Fruit fly (Drosophila melanogaster) whole organism, embryonic: Measurements from ENCODE around the gene Tsp96F.

Source experiments
- Awh ChIP-seq: fragments of 200-800 bp; sonication (Bioruptor generic); IDR thresholded peaks from 2 replicates; pipeline ENCODE4, ENCODE4 v1.3.6; 2022; ENCODE audit warnings: missing biosample characterization, missing genetic modification characterization
- CG11695 ChIP-seq: fragments of 200-800 bp; sonication (Bioruptor generic); IDR thresholded peaks from 3 replicates; pipeline ENCODE4 v1.3.6; 2022; ENCODE audit warnings: missing biosample characterization, missing genetic modification characterization
- CG12744 ChIP-seq: fragments of 200-800 bp; sonication (Bioruptor generic); optimal IDR thresholded peaks from 2 replicates; lab custom pipeline; 2016; ENCODE audit warnings: missing biosample characterization, missing genetic modification characterization
- CG1529 ChIP-seq: fragments of 200-800 bp; sonication (Bioruptor generic); optimal IDR thresholded peaks from 3 replicates; lab custom pipeline; 2018; ENCODE audit warnings: missing biosample characterization, missing genetic modification characterization
- CG17328 ChIP-seq: fragments of 200-800 bp; sonication (Bioruptor generic); IDR thresholded peaks from 2 replicates; pipeline ENCODE4 v1.3.6; 2022; ENCODE audit warnings: missing biosample characterization, missing genetic modification characterization
- CG17361 ChIP-seq: fragments of 200-800 bp; sonication (Bioruptor generic); IDR thresholded peaks from 3 replicates; pipeline ENCODE4 v1.3.6; 2022; ENCODE audit warnings: missing biosample characterization, missing genetic modification characterization
- CG18599 ChIP-seq: fragments of 200-800 bp; sonication (Bioruptor generic); optimal IDR thresholded peaks from 3 replicates; lab custom pipeline; 2017; ENCODE audit warnings: missing biosample characterization, missing genetic modification characterization, mild to moderate bottlenecking, moderate library complexity, missing genetic modification reagents
- CG18619 ChIP-seq: fragments of 200-800 bp; sonication (Bioruptor generic); optimal IDR thresholded peaks from 3 replicates; lab custom pipeline; 2017; ENCODE audit warnings: missing biosample characterization, mild to moderate bottlenecking, missing genetic modification characterization
- CG30403 ChIP-seq: fragments of 200-800 bp; sonication (Bioruptor generic); optimal IDR thresholded peaks from 3 replicates; lab custom pipeline; 2016; ENCODE audit warnings: missing biosample characterization, missing genetic modification characterization
- CG3838 ChIP-seq: fragments of 200-800 bp; sonication (Bioruptor generic); optimal IDR thresholded peaks from 3 replicates; lab custom pipeline; 2016; ENCODE audit warnings: missing biosample characterization, missing genetic modification characterization
- CG5180 ChIP-seq: fragments of 200-800 bp; sonication (Bioruptor generic); optimal IDR thresholded peaks from 3 replicates; lab custom pipeline; 2017; ENCODE audit warnings: missing biosample characterization, missing genetic modification characterization, mild to moderate bottlenecking, moderate library complexity, missing genetic modification reagents
- CG6272 ChIP-seq: fragments of 200-800 bp; sonication (Bioruptor generic); IDR thresholded peaks from 2 replicates; pipeline ENCODE4 v1.3.6; 2022; ENCODE audit warnings: missing biosample characterization, missing genetic modification characterization
- CG6654 ChIP-seq: fragments of 200-800 bp; sonication (Bioruptor generic); optimal IDR thresholded peaks from 2 replicates; lab custom pipeline; 2017; ENCODE audit warnings: missing biosample characterization, mild to moderate bottlenecking, missing genetic modification characterization
- CG6683 ChIP-seq: fragments of 200-800 bp; sonication (Bioruptor generic); optimal IDR thresholded peaks from 2 replicates; lab custom pipeline; 2017; ENCODE audit warnings: missing biosample characterization, mild to moderate bottlenecking, missing genetic modification characterization, missing genetic modification reagents
- CG7745 ChIP-seq: fragments of 200-800 bp; sonication (Bioruptor generic); optimal IDR thresholded peaks from 2 replicates; lab custom pipeline; 2018; ENCODE audit warnings: missing biosample characterization, mild to moderate bottlenecking, missing genetic modification characterization, moderate library complexity
- CG8388 ChIP-seq: fragments of 200-800 bp; sonication (Bioruptor generic); optimal IDR thresholded peaks from 2 replicates; lab custom pipeline; 2019; ENCODE audit warnings: missing biosample characterization, mild to moderate bottlenecking, missing genetic modification characterization, moderate library complexity
- CG8478 ChIP-seq: fragments of >200 bp; optimal IDR thresholded peaks from 2 replicates; lab custom pipeline; 2018
- CG9437 ChIP-seq: fragments of 200-800 bp; sonication (Bioruptor generic); optimal IDR thresholded peaks from 2 replicates; lab custom pipeline; 2018; ENCODE audit warnings: missing biosample characterization, mild to moderate bottlenecking, missing genetic modification characterization
- CG9727 ChIP-seq: fragments of 200-800 bp; sonication (Bioruptor generic); optimal IDR thresholded peaks from 3 replicates; lab custom pipeline; 2017; ENCODE audit warnings: missing biosample characterization, mild to moderate bottlenecking, missing genetic modification characterization
- Camta ChIP-seq: fragments of 200-800 bp; sonication (Bioruptor generic); optimal IDR thresholded peaks from 2 replicates; lab custom pipeline; 2016; ENCODE audit warnings: missing biosample characterization, missing genetic modification characterization
- CoRest ChIP-seq: fragments of 200-800 bp; sonication (Bioruptor generic); optimal IDR thresholded peaks from 3 replicates; lab custom pipeline; 2018; ENCODE audit warnings: missing biosample characterization, mild to moderate bottlenecking, missing genetic modification characterization, moderate library complexity
- Doc2 ChIP-seq: fragments of 200-800 bp; sonication (Bioruptor generic); IDR thresholded peaks from 2 replicates; pipeline ENCODE4 v1.3.6; 2022; ENCODE audit warnings: missing biosample characterization, missing genetic modification characterization
- Drgx ChIP-seq: fragments of 200-800 bp; sonication (Bioruptor generic); IDR thresholded peaks from 2 replicates; pipeline ENCODE4 v1.3.6; 2022; ENCODE audit warnings: missing biosample characterization, missing genetic modification characterization
- H2.0 ChIP-seq: fragments of 200-800 bp; sonication (Bioruptor generic); IDR thresholded peaks from 2 replicates; pipeline ENCODE4 v1.3.6; 2022; ENCODE audit warnings: missing biosample characterization, missing genetic modification characterization
- Hmr ChIP-seq: fragments of 200-800 bp; sonication (Bioruptor generic); optimal IDR thresholded peaks from 3 replicates; lab custom pipeline; 2017; ENCODE audit warnings: mild to moderate bottlenecking, missing biosample characterization, missing genetic modification reagents, missing genetic modification characterization
- Nf-YA ChIP-seq: fragments of 200-800 bp; sonication (Bioruptor generic); IDR thresholded peaks from 2 replicates; pipeline ENCODE4 v1.3.6; 2022; ENCODE audit warnings: missing biosample characterization, missing genetic modification characterization
- Scr ChIP-seq: fragments of 200-800 bp; sonication (Bioruptor generic); IDR thresholded peaks from 2 replicates; pipeline ENCODE4 v1.3.6; 2022; ENCODE audit warnings: missing biosample characterization, missing genetic modification characterization; ENCODE audit not compliant: partially characterized antibody
- TFAM ChIP-seq: fragments of 200-800 bp; sonication (Bioruptor generic); optimal IDR thresholded peaks from 2 replicates; lab custom pipeline; 2017; ENCODE audit warnings: missing biosample characterization, missing genetic modification characterization, inconsistent platforms
- ac ChIP-seq: fragments of 200-800 bp; sonication (Bioruptor generic); optimal IDR thresholded peaks from 3 replicates; lab custom pipeline; 2017; ENCODE audit warnings: missing biosample characterization, mild to moderate bottlenecking, missing genetic modification characterization
- ato ChIP-seq: fragments of 200-800 bp; sonication (Bioruptor generic); IDR thresholded peaks from 2 replicates; pipeline ENCODE4 v1.3.6; 2022; ENCODE audit warnings: missing biosample characterization, missing genetic modification characterization; ENCODE audit not compliant: partially characterized antibody
- cas ChIP-seq: fragments of 200-800 bp; sonication (Bioruptor generic); IDR thresholded peaks from 2 replicates; pipeline ENCODE4 v1.3.6; 2022; ENCODE audit warnings: missing biosample characterization, missing genetic modification characterization
- cwo ChIP-seq: fragments of 200-800 bp; sonication (Bioruptor generic); optimal IDR thresholded peaks from 3 replicates; lab custom pipeline; 2017; ENCODE audit warnings: missing biosample characterization, missing genetic modification characterization, mild to moderate bottlenecking, moderate library complexity, missing genetic modification reagents
- esg ChIP-seq: fragments of 200-800 bp; sonication (Bioruptor generic); conservative IDR thresholded peaks from 2 replicates; pipeline ENCODE4 v1.3.6; 2022; ENCODE audit warnings: missing biosample characterization, missing genetic modification characterization
- gcm2 ChIP-seq: fragments of 200-800 bp; sonication (Bioruptor generic); optimal IDR thresholded peaks from 2 replicates; lab custom pipeline; 2016; ENCODE audit warnings: missing biosample characterization, missing genetic modification characterization
- gsb ChIP-seq: fragments of 200-800 bp; sonication (Bioruptor generic); IDR thresholded peaks from 2 replicates; pipeline ENCODE4 v1.3.6; 2022; ENCODE audit warnings: missing biosample characterization, missing genetic modification characterization
- hbn ChIP-seq: fragments of 200-800 bp; sonication (Bioruptor generic); IDR thresholded peaks from 2 replicates; pipeline ENCODE4 v1.3.6; 2022; ENCODE audit warnings: missing biosample characterization, missing genetic modification characterization; ENCODE audit not compliant: partially characterized antibody
- hth ChIP-seq: fragments of >200 bp; optimal IDR thresholded peaks from 2 replicates; lab custom pipeline; 2017; ENCODE audit warnings: inconsistent platforms
- ind ChIP-seq: fragments of 200-800 bp; sonication (Bioruptor generic); optimal IDR thresholded peaks from 3 replicates; lab custom pipeline; 2016; ENCODE audit warnings: missing biosample characterization, missing genetic modification characterization
- kah ChIP-seq: fragments of 200-800 bp; sonication (Bioruptor generic); optimal IDR thresholded peaks from 2 replicates; lab custom pipeline; 2018; ENCODE audit warnings: missing biosample characterization, mild to moderate bottlenecking, missing genetic modification characterization
- lmd ChIP-seq: fragments of 200-800 bp; sonication (Bioruptor generic); IDR thresholded peaks from 2 replicates; pipeline ENCODE4 v1.3.6; 2022; ENCODE audit warnings: missing biosample characterization, missing genetic modification characterization
- lola ChIP-seq, 3 experiments: fragments of >200 bp in 2 of 3; fragments of 200-800 bp in 1 of 3; sonication (Bioruptor generic) in 1 of 3; optimal IDR thresholded peaks; 2 replicates each; lab custom pipeline; 2017 to 2019; ENCODE audit warnings: missing biosample characterization in 3 of 3, missing genetic modification characterization in 3 of 3, mild to moderate bottlenecking in 1 of 3, moderate library complexity in 1 of 3
- luna ChIP-seq: fragments of 200-800 bp; sonication (Bioruptor generic); optimal IDR thresholded peaks from 2 replicates; lab custom pipeline; 2016; ENCODE audit warnings: missing biosample characterization, missing genetic modification characterization
- oc ChIP-seq: fragments of 200-800 bp; sonication (Bioruptor generic); optimal IDR thresholded peaks from 2 replicates; lab custom pipeline; 2018; ENCODE audit warnings: missing biosample characterization, mild to moderate bottlenecking, missing genetic modification characterization, moderate library complexity
- onecut ChIP-seq: fragments of 200-800 bp; sonication (Bioruptor generic); IDR thresholded peaks from 2 replicates; pipeline ENCODE4 v1.3.6; 2022; ENCODE audit warnings: missing biosample characterization, missing genetic modification characterization
- p53 ChIP-seq: fragments of 200-800 bp; sonication (Bioruptor generic); optimal IDR thresholded peaks from 2 replicates; lab custom pipeline; 2016; ENCODE audit warnings: missing biosample characterization, missing genetic modification characterization
- psq ChIP-seq: fragments of 200-800 bp; sonication (Bioruptor generic); optimal IDR thresholded peaks from 2 replicates; lab custom pipeline; 2017; ENCODE audit warnings: missing biosample characterization, missing genetic modification characterization
- seq ChIP-seq: fragments of 200-800 bp; sonication (Bioruptor generic); IDR thresholded peaks from 2 replicates; pipeline ENCODE4 v1.3.6; 2022; ENCODE audit warnings: missing biosample characterization, missing genetic modification characterization
- slbo ChIP-seq: fragments of 200-800 bp; sonication (Bioruptor generic); IDR thresholded peaks from 2 replicates; pipeline ENCODE4 v1.3.6; 2022; ENCODE audit warnings: missing biosample characterization, missing genetic modification characterization
- slou ChIP-seq: fragments of 200-800 bp; sonication (Bioruptor generic); optimal IDR thresholded peaks from 3 replicates; lab custom pipeline; 2016; ENCODE audit warnings: missing biosample characterization, missing genetic modification characterization
- stwl ChIP-seq: fragments of 200-800 bp; sonication (Bioruptor generic); optimal IDR thresholded peaks from 3 replicates; lab custom pipeline; 2018; ENCODE audit warnings: missing biosample characterization, mild to moderate bottlenecking, missing genetic modification characterization, moderate library complexity
- sug ChIP-seq: fragments of 200-800 bp; optimal IDR thresholded peaks from 2 replicates; lab custom pipeline; 2019; ENCODE audit warnings: missing biosample characterization, mild to moderate bottlenecking, missing genetic modification characterization, moderate library complexity
- trh ChIP-seq: fragments of 200-800 bp; sonication (Bioruptor generic); optimal IDR thresholded peaks from 2 replicates; lab custom pipeline; 2016; ENCODE audit warnings: missing biosample characterization, missing genetic modification characterization

Gene Tsp96F

dm6 chr3R:25885136-25885535 is 3.9 kb upstream of the Tsp96F start (continued):
- peak; percentile 27 for TF ChIP-seq CG18619 (GFP tag; lab: Kevin White, UChicago)
- no peak for TF ChIP-seq CG17361 (GFP tag; lab: Robert Waterston, UW)
- TF ChIP-seq cwo (GFP tag; lab: Kevin White, UChicago) = no peak
- TF ChIP-seq slou (GFP tag; lab: Kevin White, UChicago) = no peak
- TF ChIP-seq CG6272 = no peak
- no peak for TF ChIP-seq CG8478 (lab: Kevin White, UChicago)
- peak; percentile 10 for TF ChIP-seq sug (tag; lab: Kevin White, UChicago)
- TF ChIP-seq gcm2 (GFP tag; lab: Kevin White, UChicago) = no peak
- no peak for TF ChIP-seq CG30403
- TF ChIP-seq Doc2 (GFP tag; lab: Robert Waterston, UW) = no peak
- no peak for TF ChIP-seq TFAM (GFP tag; lab: Kevin White, UChicago)
- TF ChIP-seq CG6654 = no peak
- 0 out of 3 replicates have a peak, but pooled peaks have one; percentile 30 for TF ChIP-seq CG11695 (GFP tag; lab: Robert Waterston, UW)
- peak; percentile 56; the same call in 1 of the 2 replicates for TF ChIP-seq Awh (GFP tag; lab: Robert Waterston, UW)
- TF ChIP-seq p53 (GFP tag; lab: Kevin White, UChicago) = no peak
- TF ChIP-seq CG9727 (GFP tag; lab: Kevin White, UChicago) = peak; percentile 13
- no peak for TF ChIP-seq luna
- TF ChIP-seq esg (GFP tag; lab: Robert Waterston, UW) = no peak
- no peak for TF ChIP-seq CG17328 (GFP tag; lab: Robert Waterston, UW)
- peak; percentile 18 for TF ChIP-seq Camta (GFP tag; lab: Kevin White, UChicago)
- no peak for TF ChIP-seq CG8388 (GFP tag; lab: Kevin White, UChicago)
- peak; percentile 69 for TF ChIP-seq CG1529 (GFP tag; lab: Kevin White, UChicago)
- no peak for TF ChIP-seq stwl
- TF ChIP-seq CoRest (tag; lab: Kevin White, UChicago) = no peak
- TF ChIP-seq CG5180 = no peak
- TF ChIP-seq CG9437 (GFP tag; lab: Kevin White, UChicago) = no peak
- peak; percentile 29; the same call in 1 of the 2 replicates for TF ChIP-seq onecut (GFP tag; lab: Robert Waterston, UW)
- peak; percentile 8; the same call in 1 of the 2 replicates for TF ChIP-seq seq (GFP tag; lab: Robert Waterston, UW)
- no peak for TF ChIP-seq CG18599 (GFP tag; lab: Kevin White, UChicago)
- peak; percentile 27; the same call in 1 of the 2 replicates for TF ChIP-seq Nf-YA (GFP tag; lab: Robert Waterston, UW)
- peak; percentile 28 for TF ChIP-seq kah
- TF ChIP-seq cas (GFP tag; lab: Robert Waterston, UW) = no peak
- peak; percentile 68 for TF ChIP-seq ac (GFP tag; lab: Kevin White, UChicago)
- TF ChIP-seq Hmr (GFP tag; lab: Kevin White, UChicago) = no peak
- TF ChIP-seq Scr (GFP tag; lab: Robert Waterston, UW) = no peak
- no peak for TF ChIP-seq H2.0
- no peak for TF ChIP-seq hth
- TF ChIP-seq ind (GFP tag; lab: Kevin White, UChicago) = no peak
- peak in 1 of 3 experiments; percentile 35 for TF ChIP-seq lola (GFP tag; optimal IDR thresholded peaks at IDR 0.05; lab: Kevin White, UChicago)
- no peak for TF ChIP-seq lmd (GFP tag; lab: Robert Waterston, UW)
- no peak for TF ChIP-seq slbo (GFP tag; lab: Robert Waterston, UW)
- no peak for TF ChIP-seq oc (tag; lab: Kevin White, UChicago)
- no peak for TF ChIP-seq CG6683 (GFP tag; lab: Kevin White, UChicago)
- no peak for TF ChIP-seq CG12744 (GFP tag; lab: Kevin White, UChicago)
- no peak for TF ChIP-seq psq (GFP tag; lab: Kevin White, UChicago)
- no peak for TF ChIP-seq ato (GFP tag; lab: Robert Waterston, UW)
- TF ChIP-seq trh (GFP tag; lab: Kevin White, UChicago) = no peak
- no peak for TF ChIP-seq CG3838 (GFP tag; lab: Kevin White, UChicago)
- TF ChIP-seq hbn = no peak
- TF ChIP-seq CG7745 (tag; lab: Kevin White, UChicago) = peak; percentile 72
- TF ChIP-seq Drgx (GFP tag; lab: Robert Waterston, UW) = no peak
- TF ChIP-seq gsb = no peak
